Worm (Caenorhabditis elegans) whole organism, L2 larva: Measurements from ENCODE around the gene pals-16.

Experiments
- alr-1 ChIP-seq: fragments of 150-350 bp; optimal IDR thresholded peaks from 2 replicates; lab custom pipeline; 2014; ENCODE audit warnings: missing biosample characterization, missing genetic modification characterization
- snpc-4 ChIP-seq: fragments of 150-350 bp; optimal IDR thresholded peaks from 2 replicates; lab custom pipeline; 2014; ENCODE audit warnings: missing biosample characterization, missing genetic modification characterization

- TF ChIP-seq alr-1 (tag; lab: Kevin White, UChicago) (no peak), snpc-4 (tag; lab: Kevin White, UChicago) (no peak)
These were observed 3.3 kb downstream of the pals-16 start, which contains the start of gene pals-18 for ce11 chrIII:1403108-1403507.
